Worm (Caenorhabditis elegans) whole organism, young adult: ENCODE measurements around the gene cul-2.

Experiments
- F23B12.7 ChIP-seq: sonication (generic microtip); optimal IDR thresholded peaks from 2 replicates; lab custom pipeline; 2017; ENCODE audit warnings: missing genetic modification characterization, mild to moderate bottlenecking, missing compliant biosample characterization, antibody characterized with exemption, moderate library complexity; ENCODE audit not compliant: insufficient read depth
- F57A8.1 ChIP-seq: fragments of 200-800 bp; sonication (Bioruptor generic); optimal IDR thresholded peaks from 2 replicates; lab custom pipeline; 2018; ENCODE audit warnings: mild to moderate bottlenecking, missing genetic modification characterization, moderate library complexity, missing compliant biosample characterization
- Y53G8AR.9 ChIP-seq: fragments of 200-800 bp; sonication (Bioruptor generic); conservative IDR thresholded peaks from 2 replicates; pipeline ENCODE4 v1.3.6; 2022; ENCODE audit warnings: missing genetic modification reagents, missing genetic modification characterization, missing compliant biosample characterization
- Y79H2A.3 ChIP-seq: fragments of 200-800 bp; sonication (Bioruptor generic); conservative IDR thresholded peaks from 2 replicates; pipeline ENCODE4 v1.3.6; 2022; ENCODE audit warnings: missing genetic modification reagents, missing genetic modification characterization, missing compliant biosample characterization
- Y95B8A.8 ChIP-seq: fragments of 200-800 bp; sonication (Bioruptor generic); IDR thresholded peaks from 2 replicates; pipeline ENCODE4 v1.3.6; 2022; ENCODE audit warnings: missing genetic modification reagents, missing genetic modification characterization, missing compliant biosample characterization
- akir-1 ChIP-seq: fragments of 200-800 bp; sonication (Bioruptor generic); optimal IDR thresholded peaks from 2 replicates; lab custom pipeline; 2018; ENCODE audit warnings: mild to moderate bottlenecking, missing genetic modification characterization, moderate library complexity, missing compliant biosample characterization
- ama-1 ChIP-seq, 3 experiments: fragments of 150-350 bp in 1 of 3; sonication (generic microtip) in 2 of 3; optimal IDR thresholded peaks; 2 replicates each; lab custom pipeline; 2014 to 2018; ENCODE audit warnings: missing biosample characterization in 2 of 3, missing genetic modification characterization in 2 of 3, missing genetic modification reagents in 2 of 3
- attf-3 ChIP-seq: fragments of 200-800 bp; sonication (Bioruptor generic); conservative IDR thresholded peaks from 2 replicates; pipeline ENCODE4 v1.3.6; 2022; ENCODE audit warnings: missing genetic modification reagents, missing genetic modification characterization, missing compliant biosample characterization
- attf-6 ChIP-seq: fragments of 200-800 bp; sonication (Bioruptor generic); IDR thresholded peaks from 2 replicates; pipeline ENCODE4 v1.3.6; 2022; ENCODE audit warnings: missing genetic modification reagents, missing genetic modification characterization, missing compliant biosample characterization
- ccch-3 ChIP-seq: fragments of 200-800 bp; sonication (Bioruptor generic); optimal IDR thresholded peaks from 2 replicates; lab custom pipeline; 2018; ENCODE audit warnings: mild to moderate bottlenecking, missing genetic modification characterization, missing compliant biosample characterization
- cebp-1 ChIP-seq, 2 experiments: fragments of 200-800 bp in 1 of 2; sonication (Bioruptor generic) in 1 of 2; sonication (generic microtip) in 1 of 2; IDR thresholded peaks in 1 of 2; optimal IDR thresholded peaks in 1 of 2; 2 replicates each; pipeline versions ENCODE4 v1.3.6 to Lab custom; 2017 to 2022; ENCODE audit warnings: missing compliant biosample characterization in 2 of 2, missing genetic modification characterization in 2 of 2, mild to moderate bottlenecking in 1 of 2, missing genetic modification reagents in 1 of 2, moderate library complexity in 1 of 2
- cebp-2 ChIP-seq: fragments of 200-800 bp; sonication (Bioruptor generic); IDR thresholded peaks from 2 replicates; pipeline ENCODE4 v1.3.6; 2022; ENCODE audit warnings: missing genetic modification characterization, missing compliant biosample characterization
- ceh-27 ChIP-seq: fragments of 200-800 bp; sonication (Bioruptor generic); optimal IDR thresholded peaks from 2 replicates; lab custom pipeline; 2018; ENCODE audit warnings: mild to moderate bottlenecking, missing genetic modification characterization, moderate library complexity, missing compliant biosample characterization
- ceh-40 ChIP-seq: fragments of 200-800 bp; sonication (Bioruptor generic); IDR thresholded peaks from 2 replicates; pipeline ENCODE4 v1.3.6; 2022; ENCODE audit warnings: missing genetic modification characterization, missing compliant biosample characterization
- ceh-58 ChIP-seq: fragments of 200-800 bp; sonication (Bioruptor generic); IDR thresholded peaks from 2 replicates; pipeline ENCODE4 v1.3.6; 2022; ENCODE audit warnings: missing genetic modification characterization, missing compliant biosample characterization
- die-1 ChIP-seq: sonication (generic microtip); optimal IDR thresholded peaks from 2 replicates; lab custom pipeline; 2016; ENCODE audit warnings: missing genotype, mild to moderate bottlenecking, missing genetic modification characterization, missing compliant biosample characterization
- dox-1 ChIP-seq: fragments of 200-800 bp; sonication (Bioruptor generic); IDR thresholded peaks from 2 replicates; pipeline ENCODE4 v1.3.6; 2022; ENCODE audit warnings: missing genetic modification reagents, missing genetic modification characterization, missing compliant biosample characterization
- dpff-1 ChIP-seq: sonication (generic microtip); optimal IDR thresholded peaks from 2 replicates; lab custom pipeline; 2017; ENCODE audit warnings: mild to moderate bottlenecking, missing genetic modification characterization, missing compliant biosample characterization
- dpl-1 ChIP-seq: fragments of 150-350 bp; optimal IDR thresholded peaks from 2 replicates; lab custom pipeline; 2014; ENCODE audit warnings: missing biosample characterization, missing genetic modification reagents, missing genetic modification characterization
- egl-44 ChIP-seq: fragments of 200-800 bp; sonication (Bioruptor generic); IDR thresholded peaks from 2 replicates; pipeline ENCODE4 v1.3.6; 2022; ENCODE audit warnings: missing genetic modification reagents, missing genetic modification characterization, missing compliant biosample characterization
- fkh-3 ChIP-seq: sonication (generic microtip); optimal IDR thresholded peaks from 2 replicates; lab custom pipeline; 2016; ENCODE audit warnings: mild to moderate bottlenecking, missing genetic modification characterization, missing compliant biosample characterization
- him-1 ChIP-seq: sonication (generic microtip); optimal IDR thresholded peaks from 2 replicates; lab custom pipeline; 2016; ENCODE audit warnings: missing genotype, missing genetic modification reagents, missing genetic modification characterization, missing compliant biosample characterization
- hmg-1.2 ChIP-seq: fragments of 200-800 bp; sonication (Bioruptor generic); IDR thresholded peaks from 2 replicates; pipeline ENCODE4 v1.3.6; 2022; ENCODE audit warnings: missing genetic modification reagents, missing genetic modification characterization, missing compliant biosample characterization
- hrde-1 ChIP-seq: sonication (generic microtip); optimal IDR thresholded peaks from 2 replicates; lab custom pipeline; 2016; ENCODE audit warnings: missing genetic modification characterization, mild to moderate bottlenecking, missing compliant biosample characterization, moderate library complexity, missing genotype, missing genetic modification reagents, borderline replicate concordance
- lag-1 ChIP-seq: fragments of 200-800 bp; sonication (Bioruptor generic); IDR thresholded peaks from 2 replicates; pipeline ENCODE4 v1.3.6; 2022; ENCODE audit warnings: missing genetic modification reagents, missing genetic modification characterization, missing compliant biosample characterization
- let-526 ChIP-seq: fragments of 200-800 bp; sonication (Bioruptor generic); IDR thresholded peaks from 2 replicates; pipeline ENCODE4 v1.3.6; 2022; ENCODE audit warnings: missing genetic modification reagents, missing genetic modification characterization, missing compliant biosample characterization
- lin-35 ChIP-seq, 3 experiments: fragments of 150-350 bp in 2 of 3; sonication (generic microtip) in 1 of 3; optimal IDR thresholded peaks; 2 replicates each; lab custom pipeline; 2014 to 2018; ENCODE audit warnings: missing biosample characterization in 3 of 3, missing genetic modification characterization in 3 of 3, missing genetic modification reagents in 3 of 3
- lir-1 ChIP-seq: fragments of 200-800 bp; sonication (Bioruptor generic); conservative IDR thresholded peaks from 2 replicates; pipeline ENCODE4 v1.3.6; 2022; ENCODE audit warnings: missing genetic modification reagents, missing genetic modification characterization, missing compliant biosample characterization
- madf-10 ChIP-seq: sonication (generic microtip); optimal IDR thresholded peaks from 2 replicates; lab custom pipeline; 2016; ENCODE audit warnings: mild to moderate bottlenecking, missing genetic modification characterization, missing compliant biosample characterization
- madf-3 ChIP-seq: fragments of 200-800 bp; sonication (Bioruptor generic); IDR thresholded peaks from 2 replicates; pipeline ENCODE4 v1.3.6; 2022; ENCODE audit warnings: missing genetic modification reagents, missing genetic modification characterization, missing compliant biosample characterization
- mes-4 ChIP-seq: sonication (generic microtip); optimal IDR thresholded peaks from 2 replicates; lab custom pipeline; 2016; ENCODE audit warnings: missing genotype, missing genetic modification characterization, missing compliant biosample characterization
- repo-1 ChIP-seq: sonication (generic microtip); optimal IDR thresholded peaks from 2 replicates; lab custom pipeline; 2017; ENCODE audit warnings: mild to moderate bottlenecking, missing genetic modification characterization, missing compliant biosample characterization
- rpc-1 ChIP-seq, 2 experiments: fragments of 150-350 bp in 1 of 2; sonication (generic microtip) in 1 of 2; optimal IDR thresholded peaks; 2 replicates each; lab custom pipeline; 2014 to 2018; ENCODE audit warnings: missing biosample characterization in 1 of 2, missing genetic modification characterization in 1 of 2, missing genetic modification reagents in 1 of 2, missing genotype in 1 of 2
- snpc-1.1 ChIP-seq: sonication (generic microtip); optimal IDR thresholded peaks from 2 replicates; lab custom pipeline; 2017; ENCODE audit warnings: missing genetic modification characterization, mild to moderate bottlenecking, missing compliant biosample characterization, antibody characterized with exemption, moderate library complexity, missing genotype, missing genetic modification reagents; ENCODE audit not compliant: insufficient read depth
- somi-1 ChIP-seq: fragments of 200-800 bp; sonication (Bioruptor generic); optimal IDR thresholded peaks from 2 replicates; lab custom pipeline; 2018; ENCODE audit warnings: mild to moderate bottlenecking, missing genetic modification characterization, missing compliant biosample characterization
- sptf-2 ChIP-seq: fragments of 200-800 bp; sonication (Bioruptor generic); optimal IDR thresholded peaks from 2 replicates; lab custom pipeline; 2018; ENCODE audit warnings: mild to moderate bottlenecking, missing genetic modification characterization, missing compliant biosample characterization
- tbp1 ChIP-seq: fragments of 200-800 bp; sonication (Bioruptor generic); optimal IDR thresholded peaks from 2 replicates; lab custom pipeline; 2018; ENCODE audit warnings: mild to moderate bottlenecking, missing genetic modification characterization, missing compliant biosample characterization
- xnd-1 ChIP-seq: sonication (generic microtip); optimal IDR thresholded peaks from 2 replicates; lab custom pipeline; 2016; ENCODE audit warnings: missing genotype, missing genetic modification reagents, missing genetic modification characterization, missing compliant biosample characterization
- zfh-2 ChIP-seq: fragments of 200-800 bp; sonication (Bioruptor generic); conservative IDR thresholded peaks from 2 replicates; pipeline ENCODE4 v1.3.6; 2022; ENCODE audit warnings: missing genetic modification reagents, missing genetic modification characterization, missing compliant biosample characterization
- zim-3 ChIP-seq: sonication (generic microtip); optimal IDR thresholded peaks from 2 replicates; lab custom pipeline; 2017; ENCODE audit warnings: mild to moderate bottlenecking, missing genetic modification characterization, moderate library complexity, missing compliant biosample characterization
- ztf-26 ChIP-seq: sonication (generic microtip); optimal IDR thresholded peaks from 2 replicates; lab custom pipeline; 2017; ENCODE audit warnings: missing genetic modification characterization, missing compliant biosample characterization
- ztf-3 ChIP-seq: fragments of 200-800 bp; sonication (Bioruptor generic); optimal IDR thresholded peaks from 2 replicates; lab custom pipeline; 2018; ENCODE audit warnings: mild to moderate bottlenecking, missing genetic modification characterization, missing compliant biosample characterization

cul-2 gene

DNA sequence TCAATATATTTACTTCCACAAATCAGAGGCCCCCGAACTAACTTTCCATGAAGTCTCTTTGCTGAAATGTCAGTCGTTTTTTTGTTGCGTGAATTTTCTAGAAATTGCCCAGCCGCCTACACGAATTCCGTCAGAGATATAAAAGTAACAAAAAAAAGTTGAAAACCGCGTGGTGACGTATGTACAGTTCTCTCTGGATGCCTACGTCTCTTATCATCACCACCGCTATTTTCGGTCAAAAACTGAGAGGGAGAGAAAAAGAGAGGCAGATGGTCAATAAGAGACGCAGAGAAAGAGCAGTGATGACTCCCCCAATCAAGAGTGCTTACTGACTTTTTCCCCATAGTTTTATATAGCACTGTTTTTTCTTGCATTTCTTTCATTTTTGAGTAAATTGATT, 7.0 kb downstream of the cul-2 start (continued):
- TF ChIP-seq lin-35 (GFP tag; optimal IDR thresholded peaks at IDR 0.05; lab: Kevin White, UChicago) (peak in 1 of 3 experiments; percentile 18), akir-1 (GFP tag; lab: Kevin White, UChicago) (no peak), F23B12.7 (peak; percentile 55), repo-1 (tag; lab: Kevin White, UChicago) (peak; percentile 45), ztf-26 (tag; lab: Kevin White, UChicago) (peak; percentile 54), snpc-1.1 (tag; lab: Kevin White, UChicago) (no peak), zim-3 (tag; lab: Kevin White, UChicago) (peak; percentile 69), Y53G8AR.9 (GFP tag; lab: Robert Waterston, UW) (no peak), hrde-1 (tag; lab: Kevin White, UChicago) (peak; percentile 31), rpc-1 (optimal IDR thresholded peaks at IDR 0.05; lab: Kevin White, UChicago) (peak; percentile 21), rpc-1 (tag; optimal IDR thresholded peaks at IDR 0.05; lab: Kevin White, UChicago) (no peak), somi-1 (GFP tag; lab: Kevin White, UChicago) (no peak)

DNA sequence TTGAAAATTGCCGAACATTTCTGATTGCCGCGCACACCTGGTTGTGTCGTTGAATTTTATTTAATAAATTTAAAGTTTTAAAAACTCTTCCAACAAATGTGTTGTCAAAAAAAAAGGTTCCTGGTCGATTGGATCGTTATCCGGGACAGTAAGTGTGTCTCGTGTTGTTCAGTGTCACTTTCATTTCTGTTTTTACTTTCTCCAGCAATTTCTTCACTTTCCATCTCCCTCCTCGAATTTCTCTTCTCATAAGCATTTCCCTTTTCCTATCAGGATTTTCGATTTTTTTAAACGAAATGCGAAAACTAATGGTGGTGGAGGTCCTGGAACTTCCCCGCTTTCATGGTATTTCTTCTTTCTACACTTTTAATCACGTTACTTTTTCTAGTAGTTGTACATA, 8.5 kb downstream of the cul-2 start:
- TF ChIP-seq lag-1 (GFP tag; lab: Robert Waterston, UW) (no peak), Y95B8A.8 (GFP tag; lab: Robert Waterston, UW) (no peak), hrde-1 (tag; lab: Kevin White, UChicago) (no peak), die-1 (no peak), egl-44 (GFP tag; lab: Robert Waterston, UW) (no peak), cebp-2 (no peak)

DNA sequence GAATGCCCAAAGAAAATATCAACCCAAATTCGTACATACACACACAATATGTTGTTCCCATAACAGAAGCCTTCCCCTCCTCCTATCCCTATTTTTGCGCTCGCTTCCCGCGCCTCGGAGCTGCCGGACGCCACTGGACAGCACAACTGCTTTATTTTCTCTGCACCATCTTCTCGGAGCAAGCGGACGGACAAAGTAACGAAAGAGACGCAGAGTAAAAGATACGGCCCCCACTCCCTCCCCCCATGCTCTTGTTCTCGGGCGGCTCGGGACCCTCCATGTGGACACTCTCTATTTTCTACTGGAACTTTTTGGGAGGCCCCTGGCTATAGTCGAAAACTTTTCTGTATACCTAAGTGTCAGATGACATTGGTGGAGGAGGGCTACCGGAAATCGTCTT, 10.8 kb downstream of the cul-2 start:
- TF ChIP-seq let-526 (GFP tag; lab: Robert Waterston, UW) (0 out of 2 replicates have a peak, but pooled peaks have one; percentile 10), dox-1 (GFP tag; lab: Robert Waterston, UW) (no peak), hmg-1.2 (GFP tag; lab: Robert Waterston, UW) (peak; percentile 40; the same call in 1 of the 2 replicates), ceh-58 (GFP tag; lab: Robert Waterston, UW) (no peak), madf-10 (tag; lab: Kevin White, UChicago) (no peak), ceh-27 (GFP tag; lab: Kevin White, UChicago) (no peak), Y79H2A.3 (GFP tag; lab: Robert Waterston, UW) (no peak), cebp-1 (GFP tag; IDR thresholded peaks at IDR 0.05; lab: Robert Waterston, UW) (no peak), cebp-1 (tag; optimal IDR thresholded peaks at IDR 0.05; lab: Kevin White, UChicago) (peak; percentile 5), egl-44 (GFP tag; lab: Robert Waterston, UW) (0 out of 2 replicates have a peak, but pooled peaks have one; percentile 22), dpl-1 (GFP tag; lab: Kevin White, UChicago) (no peak), F23B12.7 (no peak), lir-1 (no peak), die-1 (no peak), tbp1 (GFP tag; lab: Kevin White, UChicago) (no peak), xnd-1 (tag; lab: Kevin White, UChicago) (no peak), zfh-2 (GFP tag; lab: Robert Waterston, UW) (peak; percentile 87), ztf-3 (GFP tag; lab: Kevin White, UChicago) (no peak)

DNA sequence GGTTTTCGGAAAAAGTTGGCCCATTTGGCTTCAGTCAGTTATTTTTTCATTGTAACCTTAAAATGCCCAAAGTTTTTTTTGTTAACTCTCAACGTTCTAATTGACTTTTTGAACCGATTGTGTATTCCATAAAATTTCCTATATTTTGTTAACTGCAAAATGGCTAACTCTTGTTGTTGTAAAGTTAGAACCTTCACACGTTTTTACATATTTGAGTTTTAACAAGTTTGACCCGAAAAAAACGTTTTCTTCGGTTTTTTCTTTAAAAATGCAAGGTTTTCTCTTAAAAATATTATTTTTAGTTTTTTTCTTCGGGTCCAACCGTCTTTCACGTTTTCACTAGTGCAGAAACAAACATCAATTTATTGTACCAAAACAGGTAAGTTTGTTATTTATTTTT, 14.6 kb downstream of the cul-2 start, which contains the start of gene lit-1:
Gene lit-1 (plus strand): TSS at position 301 of the 400 bp plus-strand sequence.
- no peak for TF ChIP-seq ccch-3 (GFP tag; lab: Kevin White, UChicago)
- TF ChIP-seq snpc-1.1 (tag; lab: Kevin White, UChicago), result no peak
- no peak for TF ChIP-seq madf-3 (GFP tag; lab: Robert Waterston, UW)
- no peak for TF ChIP-seq sptf-2 (GFP tag; lab: Kevin White, UChicago)
- TF ChIP-seq dpff-1, result no peak
- no peak for TF ChIP-seq him-1 (tag; lab: Kevin White, UChicago)
- TF ChIP-seq mes-4 (tag; lab: Kevin White, UChicago), result no peak
- no peak for TF ChIP-seq attf-3
- no peak for TF ChIP-seq ama-1 (optimal IDR thresholded peaks at IDR 0.05; lab: Kevin White, UChicago)
- no peak for TF ChIP-seq ama-1 (GFP tag; optimal IDR thresholded peaks at IDR 0.05; lab: Kevin White, UChicago)
- TF ChIP-seq fkh-3 (tag; lab: Kevin White, UChicago), result no peak
- no peak for TF ChIP-seq ceh-40 (GFP tag; lab: Robert Waterston, UW)
- no peak for TF ChIP-seq attf-6 (GFP tag; lab: Robert Waterston, UW)
- TF ChIP-seq ztf-26 (tag; lab: Kevin White, UChicago), result no peak
- no peak for TF ChIP-seq egl-44 (GFP tag; lab: Robert Waterston, UW)
- TF ChIP-seq F57A8.1 (GFP tag; lab: Kevin White, UChicago), result no peak
